Fruit fly (Drosophila melanogaster) whole organism, prepupa: ENCODE data around the gene JMJD7.

Experiments used
- Blimp-1 ChIP-seq: fragments of 200-800 bp; sonication (Bioruptor generic); optimal IDR thresholded peaks from 3 replicates; lab custom pipeline; 2017; ENCODE audit warnings: missing biosample characterization, missing genetic modification characterization, mild to moderate bottlenecking, moderate library complexity, missing genetic modification reagents
- CG10631 ChIP-seq: fragments of 200-800 bp; sonication (Bioruptor generic); optimal IDR thresholded peaks from 2 replicates; lab custom pipeline; 2016; ENCODE audit warnings: missing biosample characterization, missing genetic modification characterization
- CG10669 ChIP-seq: fragments of 200-800 bp; sonication (Bioruptor generic); optimal IDR thresholded peaks from 3 replicates; lab custom pipeline; 2018; ENCODE audit warnings: missing biosample characterization, mild to moderate bottlenecking, missing genetic modification characterization, moderate library complexity
- CG11762 ChIP-seq: fragments of 200-800 bp; sonication (Bioruptor generic); optimal IDR thresholded peaks from 3 replicates; lab custom pipeline; 2016; ENCODE audit warnings: missing biosample characterization, missing genetic modification characterization; ENCODE audit not compliant: insufficient read depth
- CG15336 ChIP-seq: fragments of 200-800 bp; sonication (Bioruptor generic); IDR thresholded peaks from 2 replicates; pipeline ENCODE4 v1.3.6; 2022; ENCODE audit warnings: missing biosample characterization, missing genetic modification characterization
- CG3032 ChIP-seq: fragments of 200-800 bp; optimal IDR thresholded peaks from 2 replicates; lab custom pipeline; 2019; ENCODE audit warnings: missing biosample characterization, mild to moderate bottlenecking, missing genetic modification characterization, moderate library complexity
- CG31627 ChIP-seq: fragments of 200-800 bp; sonication (Bioruptor generic); optimal IDR thresholded peaks from 3 replicates; lab custom pipeline; 2016; ENCODE audit warnings: missing biosample characterization, missing genetic modification characterization
- CG32006 ChIP-seq: fragments of 200-800 bp; sonication (Bioruptor generic); optimal IDR thresholded peaks from 3 replicates; lab custom pipeline; 2017; ENCODE audit warnings: missing biosample characterization, mild to moderate bottlenecking, missing genetic modification characterization
- CG34406 ChIP-seq: fragments of 200-800 bp; sonication (Bioruptor generic); optimal IDR thresholded peaks from 3 replicates; lab custom pipeline; 2016; ENCODE audit warnings: missing biosample characterization, missing genetic modification characterization
- CG3919 ChIP-seq: fragments of 200-800 bp; sonication (Bioruptor generic); optimal IDR thresholded peaks from 3 replicates; lab custom pipeline; 2016; ENCODE audit warnings: missing biosample characterization, missing genetic modification characterization
- CG6163 ChIP-seq: fragments of 200-800 bp; sonication (Bioruptor generic); IDR thresholded peaks from 3 replicates; pipeline ENCODE4 v1.3.6; 2022; ENCODE audit warnings: missing biosample characterization, missing genetic modification characterization
- CG6276 ChIP-seq: fragments of 200-800 bp; sonication (Bioruptor generic); optimal IDR thresholded peaks from 2 replicates; lab custom pipeline; 2017; ENCODE audit warnings: missing biosample characterization, mild to moderate bottlenecking, missing genetic modification characterization
- CG6792 ChIP-seq: fragments of 200-800 bp; sonication (Bioruptor generic); optimal IDR thresholded peaks from 3 replicates; lab custom pipeline; 2016; ENCODE audit warnings: missing biosample characterization, missing genetic modification characterization
- CG6808 ChIP-seq: fragments of 200-800 bp; sonication (Bioruptor generic); optimal IDR thresholded peaks from 3 replicates; lab custom pipeline; 2017; ENCODE audit warnings: missing biosample characterization, missing genetic modification characterization, mild to moderate bottlenecking, moderate library complexity, missing genetic modification reagents
- CG6854 ChIP-seq: fragments of 200-800 bp; sonication (Bioruptor generic); optimal IDR thresholded peaks from 2 replicates; lab custom pipeline; 2017; ENCODE audit warnings: missing biosample characterization, mild to moderate bottlenecking, missing genetic modification characterization
- CG8319 ChIP-seq: fragments of 200-800 bp; sonication (Bioruptor generic); optimal IDR thresholded peaks from 3 replicates; lab custom pipeline; 2016; ENCODE audit warnings: missing biosample characterization, missing genetic modification characterization
- CG9139 ChIP-seq: fragments of 200-800 bp; sonication (Bioruptor generic); optimal IDR thresholded peaks from 3 replicates; lab custom pipeline; 2017; ENCODE audit warnings: missing biosample characterization, mild to moderate bottlenecking, missing genetic modification characterization
- Eip78C ChIP-seq: fragments of 200-800 bp; sonication (Bioruptor generic); peaks from one replicate; lab custom pipeline; 2016; ENCODE audit warnings: missing biosample characterization, missing genetic modification characterization
- Ets21C ChIP-seq: fragments of 200-800 bp; sonication (Bioruptor generic); optimal IDR thresholded peaks from 3 replicates; lab custom pipeline; 2016; ENCODE audit warnings: missing biosample characterization, missing genetic modification characterization
- Ets96B ChIP-seq: fragments of 200-800 bp; optimal IDR thresholded peaks from 2 replicates; lab custom pipeline; 2019; ENCODE audit warnings: missing biosample characterization, mild to moderate bottlenecking, missing genetic modification characterization, moderate library complexity
- Hr38 ChIP-seq: sonication (Bioruptor generic); optimal IDR thresholded peaks from 2 replicates; lab custom pipeline; 2016; ENCODE audit warnings: missing biosample characterization, missing genetic modification characterization
- Hr39 ChIP-seq: fragments of 200-800 bp; sonication (Bioruptor generic); optimal IDR thresholded peaks from 2 replicates; lab custom pipeline; 2016; ENCODE audit warnings: missing biosample characterization, missing genetic modification characterization
- Hr4 ChIP-seq: fragments of 200-800 bp; sonication (Bioruptor generic); optimal IDR thresholded peaks from 3 replicates; lab custom pipeline; 2016; ENCODE audit warnings: missing biosample characterization, missing genetic modification characterization
- Lpt ChIP-seq: fragments of 200-800 bp; sonication (Bioruptor generic); optimal IDR thresholded peaks from 3 replicates; lab custom pipeline; 2016; ENCODE audit warnings: missing biosample characterization, missing genetic modification characterization
- Met ChIP-seq: fragments of 200-800 bp; sonication (Bioruptor generic); optimal IDR thresholded peaks from 3 replicates; lab custom pipeline; 2016; ENCODE audit warnings: missing biosample characterization, missing genetic modification characterization
- OdsH ChIP-seq: fragments of 200-800 bp; sonication (Bioruptor generic); optimal IDR thresholded peaks from 3 replicates; lab custom pipeline; 2016; ENCODE audit warnings: missing biosample characterization, missing genetic modification characterization
- Smox ChIP-seq: fragments of 200-800 bp; sonication (Bioruptor generic); optimal IDR thresholded peaks from 3 replicates; lab custom pipeline; 2016; ENCODE audit warnings: missing biosample characterization, missing genetic modification characterization
- Sox14 ChIP-seq: fragments of 200-800 bp; sonication (Bioruptor generic); optimal IDR thresholded peaks from 3 replicates; lab custom pipeline; 2016; ENCODE audit warnings: missing biosample characterization, missing genetic modification characterization
- Sox15 ChIP-seq: fragments of 200-800 bp; sonication (Bioruptor generic); optimal IDR thresholded peaks from 3 replicates; lab custom pipeline; 2016; ENCODE audit warnings: missing biosample characterization, missing genetic modification characterization
- eg ChIP-seq: fragments of 200-800 bp; sonication (Bioruptor generic); IDR thresholded peaks from 3 replicates; pipeline ENCODE4 v1.3.6; 2022; ENCODE audit warnings: missing biosample characterization, missing genetic modification characterization
- esn ChIP-seq: fragments of 200-800 bp; sonication (Bioruptor generic); optimal IDR thresholded peaks from 2 replicates; lab custom pipeline; 2016; ENCODE audit warnings: missing biosample characterization, mild to moderate bottlenecking, missing genetic modification characterization, moderate library complexity
- fd59A ChIP-seq: fragments of 200-800 bp; sonication (Bioruptor generic); optimal IDR thresholded peaks from 2 replicates; lab custom pipeline; 2017; ENCODE audit warnings: missing biosample characterization, mild to moderate bottlenecking, missing genetic modification characterization, missing genetic modification reagents
- fd85E ChIP-seq: fragments of 200-800 bp; sonication (Bioruptor generic); optimal IDR thresholded peaks from 3 replicates; lab custom pipeline; 2016; ENCODE audit warnings: missing biosample characterization, missing genetic modification characterization
- fkh ChIP-seq: fragments of 200-800 bp; sonication (Bioruptor generic); optimal IDR thresholded peaks from 3 replicates; lab custom pipeline; 2017; ENCODE audit warnings: missing biosample characterization, mild to moderate bottlenecking, missing genetic modification characterization, moderate library complexity
- net ChIP-seq: fragments of 200-800 bp; sonication (Bioruptor generic); optimal IDR thresholded peaks from 3 replicates; lab custom pipeline; 2016; ENCODE audit warnings: missing biosample characterization, missing genetic modification characterization
- pdm3 ChIP-seq: fragments of 200-800 bp; sonication (Bioruptor generic); optimal IDR thresholded peaks from 3 replicates; lab custom pipeline; 2016; ENCODE audit warnings: missing biosample characterization, missing genetic modification characterization
- ss ChIP-seq, 2 experiments: fragments of 200-800 bp; sonication (Bioruptor generic); optimal IDR thresholded peaks; 2 replicates in 1 of 2; 3 replicates in 1 of 2; lab custom pipeline; 2017 to 2018; ENCODE audit warnings: mild to moderate bottlenecking in 2 of 2, missing biosample characterization in 2 of 2, missing genetic modification characterization in 2 of 2, moderate library complexity in 1 of 2
- topi ChIP-seq: fragments of 200-800 bp; sonication (Bioruptor generic); optimal IDR thresholded peaks from 3 replicates; lab custom pipeline; 2016; ENCODE audit warnings: missing biosample characterization, missing genetic modification characterization
- vri ChIP-seq: fragments of 200-800 bp; sonication (Bioruptor generic); optimal IDR thresholded peaks from 3 replicates; lab custom pipeline; 2016; ENCODE audit warnings: missing biosample characterization, mild to moderate bottlenecking, missing genetic modification characterization

Gene JMJD7

dm6 chr3L:13494363-13495015 lies 44.4 kb upstream of the JMJD7 start (continued):
- TF ChIP-seq eg (GFP tag; lab: Robert Waterston, UW): peak; percentile 68
- peak; percentile 44 for TF ChIP-seq CG6792 (GFP tag; lab: Kevin White, UChicago)
- peak; percentile 88 for TF ChIP-seq CG9139 (GFP tag; lab: Kevin White, UChicago)
- peak; percentile 20 for TF ChIP-seq Met (GFP tag; lab: Kevin White, UChicago)
- no peak for TF ChIP-seq Sox15 (GFP tag; lab: Kevin White, UChicago)
- no peak for TF ChIP-seq fkh (GFP tag; lab: Kevin White, UChicago)
- peak; percentile 35 for TF ChIP-seq Sox14
- peak; percentile 88 to 89 for TF ChIP-seq ss (GFP tag; optimal IDR thresholded peaks at IDR 0.05; lab: Kevin White, UChicago)
- TF ChIP-seq pdm3 (GFP tag; lab: Kevin White, UChicago): peak; percentile 39
- TF ChIP-seq CG3032 (tag; lab: Kevin White, UChicago): no peak
- TF ChIP-seq Hr4 (GFP tag; lab: Kevin White, UChicago): no peak
- peak; percentile 72 for TF ChIP-seq net (GFP tag; lab: Kevin White, UChicago)
- no peak for TF ChIP-seq CG32006 (GFP tag; lab: Kevin White, UChicago)
- TF ChIP-seq Ets21C (GFP tag; lab: Kevin White, UChicago): no peak
- peak; percentile 10 for TF ChIP-seq fd59A (GFP tag; lab: Kevin White, UChicago)
- TF ChIP-seq topi (GFP tag; lab: Kevin White, UChicago): peak; percentile 31
- TF ChIP-seq CG34406 (GFP tag; lab: Kevin White, UChicago): peak; percentile 68
- no peak for TF ChIP-seq CG6276

- TF ChIP-seq OdsH (GFP tag; lab: Kevin White, UChicago) (no peak), CG31627 (GFP tag; lab: Kevin White, UChicago) (no peak), CG3919 (GFP tag; lab: Kevin White, UChicago) (no peak), fkh (GFP tag; lab: Kevin White, UChicago) (peak; percentile 25), Eip78C (GFP tag; lab: Kevin White, UChicago) (peak; percentile 26)
Measured at dm6 chr3L:13490689-13491348, 40.7 kb upstream of the JMJD7 start.

- TF ChIP-seq fkh (GFP tag; lab: Kevin White, UChicago): peak; percentile 63
- TF ChIP-seq Ets21C (GFP tag; lab: Kevin White, UChicago): no peak
Measured at dm6 chr3L:13489193-13489752, 39.2 kb upstream of the JMJD7 start.

dm6 chr3L:13488129-13488876 lies 38.2 kb upstream of the JMJD7 start:
- TF ChIP-seq CG6163 (GFP tag; lab: Robert Waterston, UW) (peak; percentile 63; the same call in 2 of the 3 replicates), Smox (GFP tag; lab: Kevin White, UChicago) (peak; percentile 57), CG6276 (no peak), vri (GFP tag; lab: Kevin White, UChicago) (no peak), CG6808 (GFP tag; lab: Kevin White, UChicago) (peak; percentile 13), CG6854 (GFP tag; lab: Kevin White, UChicago) (no peak), Ets96B (no peak), CG15336 (GFP tag; lab: Robert Waterston, UW) (peak; percentile 40; the same call in 1 of the 2 replicates), net (GFP tag; lab: Kevin White, UChicago) (peak; percentile 50), Hr38 (GFP tag; lab: Kevin White, UChicago) (no peak), Lpt (no peak), topi (GFP tag; lab: Kevin White, UChicago) (peak; percentile 58), esn (peak; percentile 88), CG10669 (GFP tag; lab: Kevin White, UChicago) (peak; percentile 42), Hr39 (GFP tag; lab: Kevin White, UChicago) (peak; percentile 62), Blimp-1 (GFP tag; lab: Kevin White, UChicago) (no peak), ss (GFP tag; optimal IDR thresholded peaks at IDR 0.05; lab: Kevin White, UChicago) (no peak), Hr4 (GFP tag; lab: Kevin White, UChicago) (peak; percentile 46), Ets21C (GFP tag; lab: Kevin White, UChicago) (peak; percentile 19), CG9139 (GFP tag; lab: Kevin White, UChicago) (no peak), fd85E (GFP tag; lab: Kevin White, UChicago) (no peak), fd59A (GFP tag; lab: Kevin White, UChicago) (no peak), Sox15 (GFP tag; lab: Kevin White, UChicago) (no peak), pdm3 (GFP tag; lab: Kevin White, UChicago) (peak; percentile 3), CG8319 (GFP tag; lab: Kevin White, UChicago) (peak; percentile 26), CG11762 (no peak), OdsH (GFP tag; lab: Kevin White, UChicago) (peak; percentile 9), CG10631 (peak; percentile 25)
